Fruit fly (Drosophila melanogaster): Measurements from ENCODE around the gene Dhc93AB.

dm6 chr3R:21025508-21025907 is 16.8 kb downstream of the Dhc93AB start:
- no peak for TF ChIP-seq CG7045 (GFP tag; optimal IDR thresholded peaks at IDR 0.05)
- no peak for TF ChIP-seq cnc (optimal IDR thresholded peaks at IDR 0.05)
- TF ChIP-seq CG14711 (tag; optimal IDR thresholded peaks at IDR 0.05) = no peak
- TF ChIP-seq ovo (GFP tag; optimal IDR thresholded peaks at IDR 0.05) = no peak
- TF ChIP-seq kay (GFP tag; ENCODE audit: borderline replicate concordance) = no peak
- TF ChIP-seq Mnt (GFP tag; optimal IDR thresholded peaks at IDR 0.05) = no peak
- TF ChIP-seq tj (GFP tag; optimal IDR thresholded peaks at IDR 0.05) = no peak
- TF ChIP-seq Crg-1 (GFP tag; optimal IDR thresholded peaks at IDR 0.05) = no peak
- TF ChIP-seq CG1620 (GFP tag; optimal IDR thresholded peaks at IDR 0.05) = no peak

All from whole organism, adult.